Fruit fly (Drosophila melanogaster): ENCODE data around the gene Plp.

Plp gene

DNA sequence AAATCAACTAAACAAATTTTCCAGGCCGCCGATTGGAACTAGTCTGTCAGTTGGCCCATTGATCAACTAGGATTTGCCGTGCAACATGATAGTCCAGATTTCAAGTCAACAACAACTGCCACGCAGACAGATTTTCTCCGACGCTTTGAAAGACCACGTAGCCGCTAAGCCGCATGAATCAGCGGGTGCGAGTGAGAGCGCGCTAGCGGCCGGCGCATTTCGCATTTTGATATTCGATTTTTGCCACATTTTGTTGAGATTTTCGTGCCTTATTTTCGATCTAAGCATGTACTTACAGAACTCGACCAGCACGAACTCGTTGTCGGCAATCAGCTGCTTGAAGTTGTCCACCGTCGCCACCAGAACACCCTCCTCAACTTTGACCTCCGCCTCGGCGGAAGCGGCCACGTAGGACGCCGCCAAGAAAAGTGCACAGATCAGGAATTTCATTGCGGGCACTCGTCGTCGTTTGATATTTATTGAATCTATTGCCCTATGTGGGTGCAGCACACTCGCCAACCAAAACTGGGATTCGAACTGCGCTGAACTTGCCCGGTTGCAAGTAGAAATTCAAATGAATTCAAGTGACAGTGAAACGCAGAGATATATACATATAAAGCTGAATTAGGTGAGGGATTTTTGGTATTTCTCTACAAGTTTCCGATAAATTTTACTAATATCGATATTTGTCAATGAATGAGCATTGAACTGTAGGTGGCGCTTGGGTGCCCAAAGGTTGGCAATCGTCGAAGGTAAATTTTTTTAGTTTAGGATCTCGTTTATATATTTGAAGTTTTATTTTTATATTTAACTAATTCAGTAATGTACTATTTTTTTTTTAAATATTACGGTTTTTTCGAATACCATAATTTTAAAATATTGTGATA, 47.7 kb upstream of the Plp start, which contains the start of gene Pdi (continued):
- TF ChIP-seq nom (GFP tag; optimal IDR thresholded peaks at IDR 0.05) (peak; percentile 53), Meics (GFP tag; optimal IDR thresholded peaks at IDR 0.05) (no peak), inv (GFP tag; IDR thresholded peaks at IDR 0.05; ENCODE audit: partially characterized antibody) (peak; percentile 58; the same call in 1 of the 2 replicates), CG4730 (GFP tag; IDR thresholded peaks at IDR 0.05) (no peak), CG2678 (tag; optimal IDR thresholded peaks at IDR 0.05) (peak; percentile 21), CG9932 (GFP tag; IDR thresholded peaks at IDR 0.05) (no peak), Ravus (GFP tag; IDR thresholded peaks at IDR 0.05) (no peak), Rfx (GFP tag; IDR thresholded peaks at IDR 0.05) (peak; percentile 59)

DNA sequence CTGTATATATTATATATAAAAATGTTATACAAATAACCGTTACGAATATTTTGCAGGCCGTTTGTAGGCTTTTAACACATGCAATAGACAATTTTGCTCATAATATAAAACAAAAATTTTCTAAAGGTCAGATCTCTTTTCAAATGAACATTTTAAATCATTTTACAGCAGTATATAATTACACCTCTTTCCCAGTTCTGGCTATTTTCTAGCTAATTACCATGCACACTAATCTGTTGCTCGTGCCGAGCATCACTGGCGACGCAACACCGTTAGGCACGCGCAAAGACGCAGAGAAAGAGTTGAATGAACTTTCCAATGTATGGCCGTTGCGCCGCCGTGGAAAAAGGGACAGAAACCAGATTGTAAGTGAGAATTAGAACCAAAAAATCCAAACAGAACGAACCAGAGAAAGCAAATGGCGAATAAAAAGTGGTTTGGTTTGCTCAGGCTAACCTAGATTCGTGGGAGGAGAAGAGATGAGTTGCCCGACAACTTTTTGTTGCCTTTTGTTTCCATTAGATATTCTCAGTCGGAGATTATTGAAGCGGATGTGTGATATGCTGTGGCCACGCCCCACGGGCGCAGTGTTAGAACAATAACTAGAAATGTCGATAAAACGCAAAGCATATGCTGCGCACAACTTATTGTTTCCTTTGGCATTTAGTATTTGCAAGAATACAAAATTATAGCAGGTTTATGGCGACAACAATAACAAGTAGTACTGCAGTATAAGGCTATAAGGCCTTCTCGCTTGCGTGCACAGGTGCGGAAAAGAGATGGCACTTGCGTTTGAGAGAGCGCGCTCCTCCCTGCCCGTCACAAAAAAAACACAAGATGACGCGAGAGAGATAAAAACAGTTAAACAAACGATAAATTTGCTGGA, 46.8 kb upstream of the Plp start:
- TF ChIP-seq Jarid2 (GFP tag; optimal IDR thresholded peaks at IDR 0.05), result no peak
- TF ChIP-seq ind (GFP tag; optimal IDR thresholded peaks at IDR 0.05), result peak; percentile 1
- no peak for TF ChIP-seq gcm (GFP tag; optimal IDR thresholded peaks at IDR 0.05)
- TF ChIP-seq ac (GFP tag; optimal IDR thresholded peaks at IDR 0.05), result no peak
- TF ChIP-seq Fer3 (tag; optimal IDR thresholded peaks at IDR 0.05), result peak; percentile 20
- TF ChIP-seq Mrtf (GFP tag; IDR thresholded peaks at IDR 0.05), result no peak
- peak; percentile 14 for TF ChIP-seq CG12769 (tag; optimal IDR thresholded peaks at IDR 0.05)
- peak; percentile 42; the same call in 1 of the 2 replicates for TF ChIP-seq Drgx (GFP tag; IDR thresholded peaks at IDR 0.05)
- no peak for TF ChIP-seq pnt (GFP tag; optimal IDR thresholded peaks at IDR 0.05)
- TF ChIP-seq Sry-β (GFP tag; optimal IDR thresholded peaks at IDR 0.05), result peak; percentile 96
- TF ChIP-seq CG11085 (GFP tag; IDR thresholded peaks at IDR 0.05), result 0 out of 2 replicates have a peak, but pooled peaks have one; percentile 17
- 0 out of 2 replicates have a peak, but pooled peaks have one; percentile 18 for TF ChIP-seq CG11696 (GFP tag; IDR thresholded peaks at IDR 0.05)
- TF ChIP-seq H2.0 (GFP tag; IDR thresholded peaks at IDR 0.05), result 0 out of 2 replicates have a peak, but pooled peaks have one; percentile 26
- TF ChIP-seq Xbp1 (GFP tag; optimal IDR thresholded peaks at IDR 0.05), result peak; percentile 23
- TF ChIP-seq phol (tag; optimal IDR thresholded peaks at IDR 0.05), result peak; percentile 16
- peak; percentile 54 for TF ChIP-seq nom (GFP tag; optimal IDR thresholded peaks at IDR 0.05)
- peak; percentile 49; the same call in 2 of the 3 replicates for TF ChIP-seq Aef1 (GFP tag; IDR thresholded peaks at IDR 0.05)
- TF ChIP-seq ap (GFP tag; IDR thresholded peaks at IDR 0.05), result no peak
- TF ChIP-seq CG9932 (GFP tag; IDR thresholded peaks at IDR 0.05), result peak; percentile 64
- peak; percentile 25; the same call in 1 of the 2 replicates for TF ChIP-seq sob (GFP tag; IDR thresholded peaks at IDR 0.05)
- TF ChIP-seq CG9727 (GFP tag; optimal IDR thresholded peaks at IDR 0.05), result peak; percentile 31
- TF ChIP-seq CG32532 (GFP tag; IDR thresholded peaks at IDR 0.05), result peak; percentile 55; the same call in 1 of the 2 replicates
- peak; percentile 49; the same call in 1 of the 2 replicates for TF ChIP-seq Ptx1 (GFP tag; IDR thresholded peaks at IDR 0.05)
- no peak for TF ChIP-seq tup (GFP tag; optimal IDR thresholded peaks at IDR 0.05)
- peak; percentile 55 to 71 for TF ChIP-seq Trl (optimal IDR thresholded peaks at IDR 0.05)
- no peak for TF ChIP-seq Trl (GFP tag; optimal IDR thresholded peaks at IDR 0.05)
- peak; percentile 35 for TF ChIP-seq CG9437 (GFP tag; optimal IDR thresholded peaks at IDR 0.05)
- peak; percentile 32 for TF ChIP-seq CG10209 (GFP tag; optimal IDR thresholded peaks at IDR 0.05)
- TF ChIP-seq gem (tag; optimal IDR thresholded peaks at IDR 0.05), result peak; percentile 51
- TF ChIP-seq Dll (GFP tag; IDR thresholded peaks at IDR 0.05; ENCODE audit: partially characterized antibody), result no peak
- 0 out of 2 replicates have a peak, but pooled peaks have one; percentile 22 for TF ChIP-seq CG31441 (GFP tag; IDR thresholded peaks at IDR 0.05)
- no peak for TF ChIP-seq Stat92E (GFP tag; optimal IDR thresholded peaks at IDR 0.05)
- TF ChIP-seq CG9817 (tag; optimal IDR thresholded peaks at IDR 0.05), result peak; percentile 3
- TF ChIP-seq Nf-YC (tag; optimal IDR thresholded peaks at IDR 0.05), result peak; percentile 20
- TF ChIP-seq Abd-B (GFP tag; optimal IDR thresholded peaks at IDR 0.05), result peak; percentile 3
- peak; percentile 4; the same call in 1 of the 2 replicates for TF ChIP-seq amos (GFP tag; IDR thresholded peaks at IDR 0.05; ENCODE audit: partially characterized antibody)
- TF ChIP-seq chm (GFP tag; IDR thresholded peaks at IDR 0.05), result peak; percentile 6; the same call in 1 of the 2 replicates
- TF ChIP-seq CG2712 (tag; optimal IDR thresholded peaks at IDR 0.05), result peak; percentile 56

All from whole organism, embryonic.